Worm (Caenorhabditis elegans) whole organism, young adult: ENCODE measurements around the gene mcm-10.

Experiments
- F33H1.4 ChIP-seq: fragments of 200-800 bp; sonication (Bioruptor generic); IDR thresholded peaks from 2 replicates; pipeline ENCODE4 v1.3.6; 2022; ENCODE audit warnings: missing genetic modification reagents, missing genetic modification characterization, missing compliant biosample characterization
- Y67H2A.10 ChIP-seq: fragments of 200-800 bp; sonication (Bioruptor generic); conservative IDR thresholded peaks from 2 replicates; pipeline ENCODE4 v1.3.6; 2022; ENCODE audit warnings: missing genetic modification reagents, missing genetic modification characterization, missing compliant biosample characterization
- ama-1 ChIP-seq, 3 experiments: fragments of 150-350 bp in 1 of 3; sonication (generic microtip) in 2 of 3; optimal IDR thresholded peaks; 2 replicates each; lab custom pipeline; 2014 to 2018; ENCODE audit warnings: missing biosample characterization in 2 of 3, missing genetic modification characterization in 2 of 3, missing genetic modification reagents in 2 of 3
- athp-1 ChIP-seq: sonication (generic microtip); optimal IDR thresholded peaks from 2 replicates; lab custom pipeline; 2017; ENCODE audit warnings: mild to moderate bottlenecking, missing genetic modification characterization, missing compliant biosample characterization
- chd-7 ChIP-seq: sonication (generic microtip); optimal IDR thresholded peaks from 2 replicates; lab custom pipeline; 2016; ENCODE audit warnings: mild to moderate bottlenecking, missing genetic modification characterization, moderate library complexity, missing compliant biosample characterization
- dpl-1 ChIP-seq: fragments of 150-350 bp; optimal IDR thresholded peaks from 2 replicates; lab custom pipeline; 2014; ENCODE audit warnings: missing biosample characterization, missing genetic modification reagents, missing genetic modification characterization
- fkh-3 ChIP-seq: sonication (generic microtip); optimal IDR thresholded peaks from 2 replicates; lab custom pipeline; 2016; ENCODE audit warnings: mild to moderate bottlenecking, missing genetic modification characterization, missing compliant biosample characterization
- mxl-1 ChIP-seq: sonication (generic microtip); optimal IDR thresholded peaks from 2 replicates; lab custom pipeline; 2016; ENCODE audit warnings: missing genetic modification characterization, missing compliant biosample characterization
- nfya-1 ChIP-seq: sonication (generic microtip); optimal IDR thresholded peaks from 2 replicates; lab custom pipeline; 2017; ENCODE audit warnings: antibody characterized with exemption, missing compliant biosample characterization, missing genetic modification characterization, borderline replicate concordance; ENCODE audit not compliant: insufficient read depth
- tbp1 ChIP-seq: fragments of 200-800 bp; sonication (Bioruptor generic); optimal IDR thresholded peaks from 2 replicates; lab custom pipeline; 2018; ENCODE audit warnings: mild to moderate bottlenecking, missing genetic modification characterization, missing compliant biosample characterization
- tbx-9 ChIP-seq: sonication (generic microtip); optimal IDR thresholded peaks from 2 replicates; lab custom pipeline; 2016; ENCODE audit warnings: borderline replicate concordance, missing genetic modification characterization, inconsistent platforms, missing compliant biosample characterization
- ztf-25 ChIP-seq: fragments of 200-800 bp; sonication (Bioruptor generic); IDR thresholded peaks from 2 replicates; pipeline ENCODE4 v1.3.6; 2022; ENCODE audit warnings: missing genetic modification reagents, missing genetic modification characterization, missing compliant biosample characterization

DNA sequence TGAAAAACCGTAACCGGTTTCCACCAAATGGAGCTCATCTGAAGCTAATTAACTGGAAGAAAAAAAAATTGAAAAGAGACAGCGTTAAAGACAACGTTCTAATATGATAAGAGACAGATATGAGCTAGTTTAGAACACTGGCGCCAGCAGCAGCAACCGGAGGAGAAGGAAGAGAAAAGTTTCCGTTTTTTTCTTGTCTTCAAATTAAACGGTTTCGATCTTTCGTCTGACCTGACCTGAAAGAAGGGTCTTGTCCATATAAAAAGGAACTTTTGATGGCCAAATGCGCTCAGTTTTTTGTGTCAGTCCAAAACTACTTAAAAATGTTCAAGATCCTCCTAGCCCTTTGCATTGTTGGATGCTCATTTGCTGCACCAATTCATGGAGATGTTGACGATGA is 49.1 kb downstream of the mcm-10 start, which contains the start of gene T28D6.3:
- TF ChIP-seq fkh-3 (tag; lab: Kevin White, UChicago): no peak
- no peak for TF ChIP-seq athp-1 (tag; lab: Kevin White, UChicago)
- TF ChIP-seq ztf-25 (GFP tag; lab: Robert Waterston, UW): no peak
- no peak for TF ChIP-seq tbx-9 (tag; lab: Kevin White, UChicago)
- TF ChIP-seq mxl-1: no peak
- no peak for TF ChIP-seq F33H1.4
- no peak for TF ChIP-seq nfya-1 (tag; lab: Kevin White, UChicago)
- no peak for TF ChIP-seq tbp1 (GFP tag; lab: Kevin White, UChicago)
- TF ChIP-seq chd-7 (tag; lab: Kevin White, UChicago): no peak
- TF ChIP-seq dpl-1: no peak
- TF ChIP-seq Y67H2A.10 (GFP tag; lab: Robert Waterston, UW): no peak
- TF ChIP-seq ama-1 (optimal IDR thresholded peaks at IDR 0.05; lab: Kevin White, UChicago): no peak
- no peak for TF ChIP-seq ama-1 (GFP tag; optimal IDR thresholded peaks at IDR 0.05; lab: Kevin White, UChicago)
